Worm (Caenorhabditis elegans): ENCODE measurements around the gene fbxa-220.

DNA sequence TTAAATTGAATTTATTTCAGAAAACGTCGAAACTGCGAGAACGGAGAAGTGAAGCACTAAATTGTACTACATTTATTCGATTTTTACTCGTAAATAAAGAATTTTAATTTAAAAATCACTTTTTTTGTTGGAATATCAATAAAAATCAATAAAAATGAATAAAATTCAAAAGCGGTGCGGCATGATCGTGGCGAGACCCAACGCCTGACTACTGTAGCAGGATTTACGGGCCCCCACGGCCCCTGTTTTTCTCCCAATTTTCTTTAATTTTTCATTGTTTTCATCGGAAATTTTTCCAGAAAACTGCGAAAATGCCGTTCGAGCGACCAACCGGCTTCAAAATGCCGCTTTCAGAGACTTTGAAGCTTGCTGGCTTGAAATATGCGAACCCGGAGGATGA, 24.8 kb upstream of the fbxa-220 start, which contains the start of gene Y66D12A.19:
- TF ChIP-seq sptf-1 (tag; optimal IDR thresholded peaks at IDR 0.05) (no peak), snpc-4 (tag; optimal IDR thresholded peaks at IDR 0.05) (no peak), lir-3 (tag; optimal IDR thresholded peaks at IDR 0.05; ENCODE audit: poor library complexity) (no peak)

All from whole organism, L1 larva.